Fruit fly (Drosophila melanogaster) whole organism, prepupa: ENCODE results near the gene Dhc93AB.
A peak's percentile ranks its signal among the peaks of the same experiment; 100 is the strongest.

ENCODE experiments used
- CG1621 ChIP-seq: fragments of 200-800 bp; sonication (Bioruptor generic); optimal IDR thresholded peaks from 3 replicates; lab custom pipeline; 2018; ENCODE audit warnings: missing biosample characterization, mild to moderate bottlenecking, missing genetic modification characterization
- CG3032 ChIP-seq: fragments of 200-800 bp; optimal IDR thresholded peaks from 2 replicates; lab custom pipeline; 2019; ENCODE audit warnings: missing biosample characterization, mild to moderate bottlenecking, missing genetic modification characterization, moderate library complexity
- CG31627 ChIP-seq: fragments of 200-800 bp; sonication (Bioruptor generic); optimal IDR thresholded peaks from 3 replicates; lab custom pipeline; 2016; ENCODE audit warnings: missing biosample characterization, missing genetic modification characterization
- CG34406 ChIP-seq: fragments of 200-800 bp; sonication (Bioruptor generic); optimal IDR thresholded peaks from 3 replicates; lab custom pipeline; 2016; ENCODE audit warnings: missing biosample characterization, missing genetic modification characterization
- CG4318 ChIP-seq: fragments of 200-800 bp; sonication (Bioruptor generic); optimal IDR thresholded peaks from 3 replicates; lab custom pipeline; 2017; ENCODE audit warnings: missing biosample characterization, mild to moderate bottlenecking, missing genetic modification characterization
- CG6163 ChIP-seq: fragments of 200-800 bp; sonication (Bioruptor generic); IDR thresholded peaks from 3 replicates; pipeline ENCODE4 v1.3.6; 2022; ENCODE audit warnings: missing biosample characterization, missing genetic modification characterization
- CG6276 ChIP-seq: fragments of 200-800 bp; sonication (Bioruptor generic); optimal IDR thresholded peaks from 2 replicates; lab custom pipeline; 2017; ENCODE audit warnings: missing biosample characterization, mild to moderate bottlenecking, missing genetic modification characterization
- CG6854 ChIP-seq: fragments of 200-800 bp; sonication (Bioruptor generic); optimal IDR thresholded peaks from 2 replicates; lab custom pipeline; 2017; ENCODE audit warnings: missing biosample characterization, mild to moderate bottlenecking, missing genetic modification characterization
- CG7368 ChIP-seq: fragments of 200-800 bp; sonication (Bioruptor generic); optimal IDR thresholded peaks from 3 replicates; lab custom pipeline; 2016; ENCODE audit warnings: missing biosample characterization, missing genetic modification characterization
- CG8632 ChIP-seq: fragments of 200-800 bp; sonication (Bioruptor generic); optimal IDR thresholded peaks from 3 replicates; lab custom pipeline; 2016; ENCODE audit warnings: missing biosample characterization, missing genetic modification characterization
- Eip75B ChIP-seq: fragments of 200-800 bp; sonication (Bioruptor generic); optimal IDR thresholded peaks from 3 replicates; lab custom pipeline; 2016; ENCODE audit warnings: missing biosample characterization, missing genetic modification characterization
- Eip93F ChIP-seq: fragments of 200-800 bp; sonication (Bioruptor generic); optimal IDR thresholded peaks from 2 replicates; lab custom pipeline; 2016; ENCODE audit warnings: missing biosample characterization, mild to moderate bottlenecking, missing genetic modification characterization
- Ets21C ChIP-seq: fragments of 200-800 bp; sonication (Bioruptor generic); optimal IDR thresholded peaks from 3 replicates; lab custom pipeline; 2016; ENCODE audit warnings: missing biosample characterization, missing genetic modification characterization
- Gug ChIP-seq: fragments of 200-800 bp; sonication (Bioruptor generic); IDR thresholded peaks from 2 replicates; pipeline ENCODE4 v1.3.6; 2022; ENCODE audit warnings: missing biosample characterization, missing genetic modification characterization
- Hr39 ChIP-seq: fragments of 200-800 bp; sonication (Bioruptor generic); optimal IDR thresholded peaks from 2 replicates; lab custom pipeline; 2016; ENCODE audit warnings: missing biosample characterization, missing genetic modification characterization
- Hr4 ChIP-seq: fragments of 200-800 bp; sonication (Bioruptor generic); optimal IDR thresholded peaks from 3 replicates; lab custom pipeline; 2016; ENCODE audit warnings: missing biosample characterization, missing genetic modification characterization
- OdsH ChIP-seq: fragments of 200-800 bp; sonication (Bioruptor generic); optimal IDR thresholded peaks from 3 replicates; lab custom pipeline; 2016; ENCODE audit warnings: missing biosample characterization, missing genetic modification characterization
- Smox ChIP-seq: fragments of 200-800 bp; sonication (Bioruptor generic); optimal IDR thresholded peaks from 3 replicates; lab custom pipeline; 2016; ENCODE audit warnings: missing biosample characterization, missing genetic modification characterization
- Sox102F ChIP-seq: fragments of 200-800 bp; sonication (Bioruptor generic); optimal IDR thresholded peaks from 2 replicates; lab custom pipeline; 2016; ENCODE audit warnings: missing biosample characterization, mild to moderate bottlenecking, missing genetic modification characterization
- Sox14 ChIP-seq: fragments of 200-800 bp; sonication (Bioruptor generic); optimal IDR thresholded peaks from 3 replicates; lab custom pipeline; 2016; ENCODE audit warnings: missing biosample characterization, missing genetic modification characterization
- Sox15 ChIP-seq: fragments of 200-800 bp; sonication (Bioruptor generic); optimal IDR thresholded peaks from 3 replicates; lab custom pipeline; 2016; ENCODE audit warnings: missing biosample characterization, missing genetic modification characterization
- dac ChIP-seq: fragments of 200-800 bp; sonication (Bioruptor generic); optimal IDR thresholded peaks from 2 replicates; lab custom pipeline; 2017; ENCODE audit warnings: missing biosample characterization, mild to moderate bottlenecking, missing genetic modification characterization
- dsx ChIP-seq: fragments of 200-800 bp; optimal IDR thresholded peaks from 3 replicates; lab custom pipeline; 2019; ENCODE audit warnings: missing biosample characterization, mild to moderate bottlenecking, missing genetic modification characterization, moderate library complexity; ENCODE audit not compliant: poor library complexity, severe bottlenecking
- esn ChIP-seq: fragments of 200-800 bp; sonication (Bioruptor generic); optimal IDR thresholded peaks from 2 replicates; lab custom pipeline; 2016; ENCODE audit warnings: missing biosample characterization, mild to moderate bottlenecking, missing genetic modification characterization, moderate library complexity
- fd85E ChIP-seq: fragments of 200-800 bp; sonication (Bioruptor generic); optimal IDR thresholded peaks from 3 replicates; lab custom pipeline; 2016; ENCODE audit warnings: missing biosample characterization, missing genetic modification characterization
- net ChIP-seq: fragments of 200-800 bp; sonication (Bioruptor generic); optimal IDR thresholded peaks from 3 replicates; lab custom pipeline; 2016; ENCODE audit warnings: missing biosample characterization, missing genetic modification characterization
- pdm3 ChIP-seq: fragments of 200-800 bp; sonication (Bioruptor generic); optimal IDR thresholded peaks from 3 replicates; lab custom pipeline; 2016; ENCODE audit warnings: missing biosample characterization, missing genetic modification characterization
- salr ChIP-seq, 2 experiments: fragments of 200-800 bp; sonication (Bioruptor generic); optimal IDR thresholded peaks; 3 replicates each; lab custom pipeline; 2016 to 2018; ENCODE audit warnings: missing biosample characterization in 2 of 2, missing genetic modification characterization in 2 of 2, mild to moderate bottlenecking in 1 of 2
- svp ChIP-seq: fragments of 200-800 bp; sonication (Bioruptor generic); peaks from one replicate; lab custom pipeline; 2016; ENCODE audit warnings: missing biosample characterization, missing genetic modification characterization
- vri ChIP-seq: fragments of 200-800 bp; sonication (Bioruptor generic); optimal IDR thresholded peaks from 3 replicates; lab custom pipeline; 2016; ENCODE audit warnings: missing biosample characterization, mild to moderate bottlenecking, missing genetic modification characterization

Gene Dhc93AB

dm6 chr3R:21078211-21078610, 35.9 kb upstream of the Dhc93AB start:
- TF ChIP-seq Eip93F (GFP tag; lab: Kevin White, UChicago) (no peak), vri (peak; percentile 42)

DNA sequence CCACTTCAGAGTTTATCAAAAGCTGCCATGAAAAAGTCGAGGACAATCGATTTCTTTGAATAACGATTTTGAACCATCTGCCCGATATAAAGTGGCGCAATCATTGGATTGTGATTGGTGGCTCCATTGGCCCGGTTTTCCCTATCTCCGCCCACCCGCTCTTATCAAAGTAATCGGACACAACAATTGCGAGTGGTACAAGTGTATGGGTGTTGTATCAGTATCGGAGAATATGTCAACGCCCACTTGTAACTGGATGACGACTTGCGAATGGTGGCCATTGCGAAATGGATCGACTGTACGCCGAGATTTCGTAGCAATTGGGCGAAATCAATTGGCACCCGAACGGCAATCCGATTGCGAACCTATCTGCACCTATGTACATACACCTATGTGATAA, 35.3 kb upstream of the Dhc93AB start:
- TF ChIP-seq Eip75B (no peak), Gug (GFP tag; lab: Robert Waterston, UW) (no peak), Sox15 (GFP tag; lab: Kevin White, UChicago) (no peak), Ets21C (GFP tag; lab: Kevin White, UChicago) (no peak), fd85E (GFP tag; lab: Kevin White, UChicago) (no peak), Hr39 (GFP tag; lab: Kevin White, UChicago) (no peak), net (GFP tag; lab: Kevin White, UChicago) (no peak), CG6163 (no peak), CG31627 (GFP tag; lab: Kevin White, UChicago) (no peak), CG7368 (GFP tag; lab: Kevin White, UChicago) (no peak)

DNA sequence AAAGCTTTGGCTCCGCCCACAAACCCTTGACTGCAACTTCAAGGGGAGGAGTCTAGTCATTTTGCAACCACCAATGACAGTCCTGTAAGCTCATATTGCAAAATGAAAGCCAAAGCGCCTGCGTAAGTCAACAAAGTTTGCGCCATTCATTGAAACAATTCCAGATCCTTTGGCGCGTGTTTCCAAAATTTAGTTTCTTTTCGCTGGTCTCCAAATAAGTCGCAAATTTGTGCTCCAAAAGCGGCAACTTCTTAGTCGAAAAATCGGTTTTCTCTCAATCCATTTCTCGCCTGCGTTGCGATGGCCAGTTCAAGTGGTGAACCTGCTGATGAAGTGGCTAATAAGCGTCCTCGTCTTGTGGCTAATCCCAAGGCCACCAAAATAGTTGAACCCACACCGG, 31.4 kb upstream of the Dhc93AB start, which contains the start of gene dmrt93B:
Gene dmrt93B, plus strand, starts transcription at position 301 of the 400 bp plus-strand sequence.
- TF ChIP-seq CG6854: no peak

- TF ChIP-seq CG6163 (no peak), Gug (GFP tag; lab: Robert Waterston, UW) (no peak), dac (GFP tag; lab: Kevin White, UChicago) (no peak), Eip93F (GFP tag; lab: Kevin White, UChicago) (no peak), CG34406 (GFP tag; lab: Kevin White, UChicago) (no peak), CG3032 (tag; lab: Kevin White, UChicago) (no peak), CG31627 (GFP tag; lab: Kevin White, UChicago) (no peak), CG6276 (no peak), Hr4 (no peak), Smox (GFP tag; lab: Kevin White, UChicago) (no peak), Sox14 (GFP tag; lab: Kevin White, UChicago) (no peak)
Measured at dm6 chr3R:21073141-21073540, 30.8 kb upstream of the Dhc93AB start, which contains the start of gene r-l. Gene r-l, minus strand, starts transcription at chr3R:21073319.

DNA sequence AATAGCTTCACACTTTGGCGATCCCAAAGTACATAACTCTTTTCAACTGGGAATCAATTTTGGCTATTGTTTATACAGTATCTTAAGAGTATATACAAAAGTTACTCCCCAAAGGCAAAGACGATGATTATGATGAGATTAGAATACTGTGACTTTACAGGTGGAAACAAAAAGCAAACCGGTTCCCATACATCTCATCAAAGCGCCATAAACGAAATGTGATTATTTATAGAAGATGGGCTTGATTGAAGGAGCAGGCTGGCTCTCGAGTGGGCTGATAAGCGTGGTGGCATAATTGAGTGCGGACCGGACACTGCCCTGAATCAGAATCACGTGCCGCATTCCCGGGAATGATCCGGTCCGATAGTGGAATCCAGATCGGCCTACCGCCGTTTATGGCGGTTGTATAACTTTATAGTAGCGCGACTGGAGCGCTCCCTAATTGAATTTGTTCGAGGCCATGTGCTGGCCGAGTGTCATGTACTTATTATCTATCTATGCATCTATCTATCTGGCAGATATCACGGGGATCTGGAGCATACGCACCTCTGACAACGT, 29.7 kb upstream of the Dhc93AB start:
- TF ChIP-seq CG4318: no peak
- no peak for TF ChIP-seq dsx (GFP tag; lab: Kevin White, UChicago)
- no peak for TF ChIP-seq Eip93F (GFP tag; lab: Kevin White, UChicago)
- TF ChIP-seq, all 60 proteins: peak for 0

DNA sequence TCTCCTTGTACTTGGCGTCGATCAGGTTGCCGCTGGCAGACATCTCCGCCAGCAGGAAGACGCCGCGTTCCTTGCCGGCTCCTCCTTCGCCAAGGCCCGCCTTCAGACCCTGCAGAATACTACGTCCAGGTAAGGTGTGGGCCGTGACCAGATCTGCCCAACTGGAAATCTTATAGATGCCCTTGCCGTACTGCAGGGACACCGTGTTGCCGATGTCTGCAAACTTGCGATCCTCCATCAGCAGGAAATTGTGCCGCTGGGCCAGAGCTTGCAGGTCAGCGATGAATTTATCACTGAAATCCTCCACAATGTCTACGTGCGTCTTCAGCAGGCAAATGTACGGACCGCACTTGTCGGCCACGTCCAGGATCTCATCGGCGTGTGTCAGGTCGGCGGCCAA, 29.0 kb upstream of the Dhc93AB start:
- no peak for TF ChIP-seq Gug (GFP tag; lab: Robert Waterston, UW)
- no peak for TF ChIP-seq CG6163
- TF ChIP-seq CG7368 (GFP tag; lab: Kevin White, UChicago): no peak
- TF ChIP-seq CG1621: no peak
- no peak for TF ChIP-seq svp (GFP tag; lab: Kevin White, UChicago)
- TF ChIP-seq CG8632: no peak
- TF ChIP-seq Sox102F (GFP tag; lab: Kevin White, UChicago): no peak
- no peak for TF ChIP-seq CG6854
- no peak for TF ChIP-seq dsx (GFP tag; lab: Kevin White, UChicago)
- no peak for TF ChIP-seq esn (GFP tag; lab: Kevin White, UChicago)
- no peak for TF ChIP-seq pdm3 (GFP tag; lab: Kevin White, UChicago)
- TF ChIP-seq CG4318: no peak
- no peak for TF ChIP-seq salr (GFP tag; optimal IDR thresholded peaks at IDR 0.05; lab: Kevin White, UChicago)
- TF ChIP-seq OdsH (GFP tag; lab: Kevin White, UChicago): no peak
